Fruit fly (Drosophila melanogaster) whole organism, adult: ENCODE results near the gene CG43059.

Source experiments
- CG7045 ChIP-seq: fragments of 200-800 bp; sonication (Bioruptor generic); optimal IDR thresholded peaks from 2 replicates; lab custom pipeline; 2017; ENCODE audit warnings: missing biosample characterization, mild to moderate bottlenecking, missing genetic modification characterization
- bab1 ChIP-seq: fragments of 200-800 bp; sonication (Bioruptor generic); optimal IDR thresholded peaks from 3 replicates; lab custom pipeline; 2019; ENCODE audit warnings: missing biosample characterization, mild to moderate bottlenecking, missing genetic modification characterization, moderate library complexity
- kay ChIP-seq: fragments of 200-800 bp; sonication (Bioruptor generic); peaks from one replicate; lab custom pipeline; 2016; ENCODE audit warnings: missing biosample characterization, missing genetic modification characterization, borderline replicate concordance

DNA sequence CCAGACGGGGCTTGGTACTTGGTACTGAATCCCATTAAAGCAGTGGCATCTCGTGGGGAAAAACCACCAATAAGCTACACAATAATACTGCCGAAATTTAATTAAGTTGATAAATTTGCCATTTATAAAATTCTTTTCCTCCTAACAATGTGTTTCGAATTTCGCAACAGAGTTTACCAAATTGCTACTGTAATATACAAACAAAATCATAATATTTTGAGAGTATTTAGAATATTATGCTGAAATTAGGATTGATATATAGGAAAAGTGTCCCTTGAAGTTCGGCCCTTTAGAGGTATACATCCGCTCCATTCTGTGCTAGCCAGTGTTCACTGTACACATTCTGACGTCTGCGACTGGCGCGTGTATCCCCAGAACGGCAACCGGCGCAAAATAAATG is 34.1 kb downstream of the CG43059 start:
- TF ChIP-seq bab1 (GFP tag; lab: Kevin White, UChicago) (no peak), kay (no peak), CG7045 (no peak)
